Fruit fly (Drosophila melanogaster) whole organism, embryonic: ENCODE measurements around the gene Cp7Fa.

Experiments used
- B-H1 ChIP-seq: fragments of 200-800 bp; sonication (Bioruptor generic); IDR thresholded peaks from 3 replicates; pipeline ENCODE4 v1.3.6; 2022; ENCODE audit warnings: missing biosample characterization, missing genetic modification characterization
- BtbVII ChIP-seq: fragments of 200-800 bp; sonication (Bioruptor generic); optimal IDR thresholded peaks from 3 replicates; lab custom pipeline; 2017; ENCODE audit warnings: missing biosample characterization, mild to moderate bottlenecking, missing genetic modification characterization
- C15 ChIP-seq: fragments of 200-800 bp; sonication (Bioruptor generic); IDR thresholded peaks from 3 replicates; pipeline ENCODE4 v1.3.6; 2022; ENCODE audit warnings: missing biosample characterization, missing genetic modification characterization
- CG10366 ChIP-seq: fragments of 200-800 bp; sonication (Bioruptor generic); IDR thresholded peaks from 2 replicates; pipeline ENCODE4 v1.3.6; 2022; ENCODE audit warnings: missing biosample characterization, missing genetic modification characterization
- CG11247 ChIP-seq: fragments of 200-800 bp; sonication (Bioruptor generic); IDR thresholded peaks from 2 replicates; pipeline ENCODE4 v1.3.6; 2022; ENCODE audit warnings: missing biosample characterization, missing genetic modification characterization
- CG11398 ChIP-seq: fragments of 200-800 bp; sonication (Bioruptor generic); optimal IDR thresholded peaks from 2 replicates; lab custom pipeline; 2016; ENCODE audit warnings: missing biosample characterization, missing genetic modification characterization
- CG13296 ChIP-seq: fragments of 200-800 bp; sonication (Bioruptor generic); optimal IDR thresholded peaks from 3 replicates; lab custom pipeline; 2018; ENCODE audit warnings: missing biosample characterization, mild to moderate bottlenecking, missing genetic modification characterization
- CG13894 ChIP-seq: fragments of 200-800 bp; sonication (Bioruptor generic); optimal IDR thresholded peaks from 3 replicates; lab custom pipeline; 2018; ENCODE audit warnings: missing biosample characterization, mild to moderate bottlenecking, missing genetic modification characterization, moderate library complexity
- CG16813 ChIP-seq: fragments of 200-800 bp; sonication (Bioruptor generic); IDR thresholded peaks from 3 replicates; pipeline ENCODE4 v1.3.6; 2022; ENCODE audit warnings: missing biosample characterization, missing genetic modification characterization; ENCODE audit not compliant: partially characterized antibody
- CG17568 ChIP-seq: fragments of 200-800 bp; sonication (Bioruptor generic); optimal IDR thresholded peaks from 2 replicates; lab custom pipeline; 2018; ENCODE audit warnings: missing biosample characterization, mild to moderate bottlenecking, missing genetic modification characterization, moderate library complexity
- CG17612 ChIP-seq: fragments of 200-800 bp; sonication (Bioruptor generic); IDR thresholded peaks from 2 replicates; pipeline ENCODE4 v1.3.6; 2022; ENCODE audit warnings: missing biosample characterization, missing genetic modification characterization
- CG3281 ChIP-seq: fragments of 200-800 bp; sonication (Bioruptor generic); optimal IDR thresholded peaks from 3 replicates; lab custom pipeline; 2017; ENCODE audit warnings: missing biosample characterization, mild to moderate bottlenecking, missing genetic modification characterization
- CG3847 ChIP-seq: fragments of 200-800 bp; sonication (Bioruptor generic); IDR thresholded peaks from 2 replicates; pipeline ENCODE4 v1.3.6; 2022; ENCODE audit warnings: missing biosample characterization, missing genetic modification characterization
- CG42726 ChIP-seq: fragments of 200-800 bp; sonication (Bioruptor generic); IDR thresholded peaks from 2 replicates; pipeline ENCODE4 v1.3.6; 2022; ENCODE audit warnings: missing biosample characterization, missing genetic modification characterization; ENCODE audit not compliant: partially characterized antibody
- CG7271 ChIP-seq: fragments of 200-800 bp; sonication (Bioruptor generic); optimal IDR thresholded peaks from 2 replicates; lab custom pipeline; 2018; ENCODE audit warnings: missing biosample characterization, mild to moderate bottlenecking, missing genetic modification characterization, moderate library complexity
- CG7745 ChIP-seq: fragments of 200-800 bp; sonication (Bioruptor generic); optimal IDR thresholded peaks from 2 replicates; lab custom pipeline; 2018; ENCODE audit warnings: missing biosample characterization, mild to moderate bottlenecking, missing genetic modification characterization, moderate library complexity
- CG8089 ChIP-seq: fragments of 200-800 bp; sonication (Bioruptor generic); optimal IDR thresholded peaks from 3 replicates; lab custom pipeline; 2016; ENCODE audit warnings: missing biosample characterization, missing genetic modification characterization
- CG8359 ChIP-seq: fragments of 200-800 bp; sonication (Bioruptor generic); optimal IDR thresholded peaks from 2 replicates; lab custom pipeline; 2017; ENCODE audit warnings: missing biosample characterization, mild to moderate bottlenecking, missing genetic modification characterization, borderline replicate concordance
- CrebB ChIP-seq: fragments of 200-800 bp; sonication (Bioruptor generic); optimal IDR thresholded peaks from 3 replicates; lab custom pipeline; 2018; ENCODE audit warnings: missing biosample characterization, mild to moderate bottlenecking, missing genetic modification characterization
- Eip74EF ChIP-seq, 2 experiments: fragments of 200-800 bp in 1 of 2; fragments of >200 bp in 1 of 2; sonication (Bioruptor generic) in 1 of 2; optimal IDR thresholded peaks; 2 replicates each; lab custom pipeline; 2017 to 2019; ENCODE audit warnings: missing biosample characterization in 2 of 2, missing genetic modification characterization in 2 of 2, mild to moderate bottlenecking in 1 of 2, moderate library complexity in 1 of 2
- Ets65A ChIP-seq: fragments of 200-800 bp; sonication (Bioruptor generic); peaks from one replicate; lab custom pipeline; 2016; ENCODE audit warnings: missing biosample characterization, missing genetic modification characterization
- HLH3B ChIP-seq: fragments of 200-800 bp; sonication (Bioruptor generic); IDR thresholded peaks from 2 replicates; pipeline ENCODE4 v1.3.6; 2022; ENCODE audit warnings: missing biosample characterization, missing genetic modification characterization
- Hr3 ChIP-seq: fragments of 200-800 bp; sonication (Bioruptor generic); optimal IDR thresholded peaks from 3 replicates; lab custom pipeline; 2016; ENCODE audit warnings: missing biosample characterization, missing genetic modification characterization
- Myb ChIP-seq: fragments of 200-800 bp; sonication (Bioruptor generic); optimal IDR thresholded peaks from 2 replicates; lab custom pipeline; 2016; ENCODE audit warnings: missing biosample characterization, missing genetic modification characterization
- Optix ChIP-seq: fragments of 200-800 bp; sonication (Bioruptor generic); IDR thresholded peaks from 3 replicates; pipeline ENCODE4 v1.3.6; 2022; ENCODE audit warnings: missing biosample characterization, missing genetic modification characterization
- PHDP ChIP-seq: fragments of 200-800 bp; sonication (Bioruptor generic); optimal IDR thresholded peaks from 3 replicates; lab custom pipeline; 2018; ENCODE audit warnings: missing biosample characterization, mild to moderate bottlenecking, missing genetic modification characterization, moderate library complexity
- Pdp1 ChIP-seq, 2 experiments: fragments of 200-800 bp; sonication (Bioruptor generic); optimal IDR thresholded peaks; 3 replicates each; lab custom pipeline; 2016; ENCODE audit warnings: missing biosample characterization in 2 of 2, missing genetic modification characterization in 2 of 2, mild to moderate bottlenecking in 1 of 2, moderate library complexity in 1 of 2
- Stat92E ChIP-seq, 3 experiments: fragments of >200 bp in 2 of 3; fragments of 200-800 bp in 1 of 3; sonication (Bioruptor generic) in 1 of 3; optimal IDR thresholded peaks; 2 replicates each; lab custom pipeline; 2017 to 2019; ENCODE audit warnings: missing biosample characterization in 3 of 3, missing genetic modification characterization in 3 of 3, mild to moderate bottlenecking in 1 of 3, moderate library complexity in 1 of 3
- Tbp ChIP-seq: fragments of >200 bp; optimal IDR thresholded peaks from 2 replicates; lab custom pipeline; 2018; ENCODE audit warnings: missing biosample characterization, missing genetic modification characterization
- chn ChIP-seq: fragments of 200-800 bp; sonication (Bioruptor generic); optimal IDR thresholded peaks from 2 replicates; lab custom pipeline; 2016; ENCODE audit warnings: missing biosample characterization, missing genetic modification characterization
- dimm ChIP-seq: fragments of 200-800 bp; sonication (Bioruptor generic); IDR thresholded peaks from 2 replicates; pipeline ENCODE4 v1.3.6; 2022; ENCODE audit warnings: missing biosample characterization, missing genetic modification characterization
- eyg ChIP-seq: fragments of 200-800 bp; sonication (Bioruptor generic); optimal IDR thresholded peaks from 3 replicates; lab custom pipeline; 2016; ENCODE audit warnings: missing biosample characterization, missing genetic modification characterization
- fd64A ChIP-seq: fragments of 200-800 bp; sonication (Bioruptor generic); optimal IDR thresholded peaks from 3 replicates; lab custom pipeline; 2018; ENCODE audit warnings: missing biosample characterization, mild to moderate bottlenecking, missing genetic modification characterization
- gfzf ChIP-seq: fragments of 200-800 bp; sonication (Bioruptor generic); optimal IDR thresholded peaks from 2 replicates; lab custom pipeline; 2016; ENCODE audit warnings: missing biosample characterization, mild to moderate bottlenecking, missing genetic modification characterization, moderate library complexity
- jumu ChIP-seq: fragments of 200-800 bp; sonication (Bioruptor generic); optimal IDR thresholded peaks from 3 replicates; lab custom pipeline; 2016; ENCODE audit warnings: missing biosample characterization, missing genetic modification characterization
- kni ChIP-seq: fragments of 200-800 bp; sonication (Bioruptor generic); optimal IDR thresholded peaks from 3 replicates; lab custom pipeline; 2017; ENCODE audit warnings: mild to moderate bottlenecking, missing biosample characterization, missing genetic modification reagents, missing genetic modification characterization
- mirr ChIP-seq: fragments of 200-800 bp; sonication (Bioruptor generic); optimal IDR thresholded peaks from 3 replicates; lab custom pipeline; 2018; ENCODE audit warnings: missing biosample characterization, mild to moderate bottlenecking, missing genetic modification characterization
- nau ChIP-seq: fragments of 200-800 bp; sonication (Bioruptor generic); optimal IDR thresholded peaks from 3 replicates; lab custom pipeline; 2017; ENCODE audit warnings: missing biosample characterization, mild to moderate bottlenecking, missing genetic modification characterization, missing genetic modification reagents
- nerfin-2 ChIP-seq: fragments of 200-800 bp; sonication (Bioruptor generic); IDR thresholded peaks from 2 replicates; pipeline ENCODE4 v1.3.6; 2022; ENCODE audit warnings: missing biosample characterization, missing genetic modification characterization; ENCODE audit not compliant: partially characterized antibody
- nmo ChIP-seq: fragments of 200-800 bp; sonication (Bioruptor generic); optimal IDR thresholded peaks from 2 replicates; lab custom pipeline; 2018; ENCODE audit warnings: missing biosample characterization, mild to moderate bottlenecking, missing genetic modification characterization, moderate library complexity
- scrt ChIP-seq: fragments of 200-800 bp; sonication (Bioruptor generic); optimal IDR thresholded peaks from 2 replicates; lab custom pipeline; 2018; ENCODE audit warnings: missing biosample characterization, mild to moderate bottlenecking, missing genetic modification characterization, moderate library complexity
- slou ChIP-seq: fragments of 200-800 bp; sonication (Bioruptor generic); optimal IDR thresholded peaks from 3 replicates; lab custom pipeline; 2016; ENCODE audit warnings: missing biosample characterization, missing genetic modification characterization
- sob ChIP-seq: fragments of 200-800 bp; sonication (Bioruptor generic); IDR thresholded peaks from 2 replicates; pipeline ENCODE4 v1.3.6; 2022; ENCODE audit warnings: missing biosample characterization, missing genetic modification characterization
- sr ChIP-seq: fragments of 200-800 bp; sonication (Bioruptor generic); IDR thresholded peaks from 3 replicates; pipeline ENCODE4 v1.3.6; 2022; ENCODE audit warnings: missing biosample characterization, missing genetic modification characterization
- ssp ChIP-seq: fragments of 200-800 bp; sonication (Bioruptor generic); IDR thresholded peaks from 2 replicates; pipeline ENCODE4 v1.3.6; 2022; ENCODE audit warnings: missing biosample characterization, missing genetic modification characterization
- sug ChIP-seq: fragments of 200-800 bp; optimal IDR thresholded peaks from 2 replicates; lab custom pipeline; 2019; ENCODE audit warnings: missing biosample characterization, mild to moderate bottlenecking, missing genetic modification characterization, moderate library complexity
- tin ChIP-seq: fragments of 200-800 bp; sonication (Bioruptor generic); optimal IDR thresholded peaks from 3 replicates; lab custom pipeline; 2016; ENCODE audit warnings: missing biosample characterization, missing genetic modification characterization
- tna ChIP-seq: fragments of 200-800 bp; sonication (Bioruptor generic); IDR thresholded peaks from 2 replicates; pipeline ENCODE4 v1.3.6; 2022; ENCODE audit warnings: missing biosample characterization, missing genetic modification characterization; ENCODE audit not compliant: partially characterized antibody
- wor ChIP-seq: fragments of 200-800 bp; sonication (Bioruptor generic); IDR thresholded peaks from 2 replicates; pipeline ENCODE4 v1.3.6; 2022; ENCODE audit warnings: missing biosample characterization, missing genetic modification characterization
- zfh1 ChIP-seq: fragments of 200-800 bp; sonication (Bioruptor generic); IDR thresholded peaks from 3 replicates; pipeline ENCODE4 v1.3.6; 2022; ENCODE audit warnings: missing biosample characterization, missing genetic modification characterization
- zfh2 ChIP-seq: fragments of 200-800 bp; sonication (Bioruptor generic); optimal IDR thresholded peaks from 2 replicates; lab custom pipeline; 2016; ENCODE audit warnings: missing biosample characterization, missing genetic modification characterization

Gene Cp7Fa

DNA sequence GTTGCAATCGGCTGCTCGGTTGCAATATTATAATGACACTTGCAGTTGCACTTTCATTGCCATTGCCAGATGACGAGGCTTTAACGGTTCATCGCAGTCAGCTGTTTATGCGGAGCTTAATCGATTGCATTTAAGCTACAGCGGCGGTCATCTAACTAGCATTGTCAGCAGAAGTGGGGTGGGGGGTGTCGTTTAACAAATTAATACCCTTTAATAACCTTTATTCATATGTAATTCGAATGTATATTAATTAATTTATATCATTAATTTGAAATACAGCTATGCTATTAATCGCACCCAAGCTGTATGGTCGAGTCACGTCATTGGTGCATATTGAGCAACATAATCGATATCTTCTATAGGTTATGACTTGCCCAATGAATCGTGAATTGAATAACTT is 22.2 kb downstream of the Cp7Fa start (continued):
- TF ChIP-seq dimm (GFP tag; lab: Robert Waterston, UW): peak; percentile 67
- TF ChIP-seq Optix (GFP tag; lab: Robert Waterston, UW): peak; percentile 86
- TF ChIP-seq zfh2 (GFP tag; lab: Kevin White, UChicago): no peak
- TF ChIP-seq CG17612 (GFP tag; lab: Robert Waterston, UW): no peak
- peak; percentile 76 for TF ChIP-seq wor
- no peak for TF ChIP-seq CG13894 (tag; lab: Kevin White, UChicago)
- TF ChIP-seq slou (GFP tag; lab: Kevin White, UChicago): peak; percentile 39
- peak; percentile 84 for TF ChIP-seq zfh1 (GFP tag; lab: Robert Waterston, UW)
- TF ChIP-seq sr (GFP tag; lab: Robert Waterston, UW): peak; percentile 77; the same call in 2 of the 3 replicates
- TF ChIP-seq kni (GFP tag; lab: Kevin White, UChicago): no peak
- TF ChIP-seq mirr (GFP tag; lab: Kevin White, UChicago): no peak
- TF ChIP-seq C15 (GFP tag; lab: Robert Waterston, UW): no peak
- peak; percentile 74 for TF ChIP-seq PHDP (tag; lab: Kevin White, UChicago)
- TF ChIP-seq Pdp1 (GFP tag; optimal IDR thresholded peaks at IDR 0.05; lab: Kevin White, UChicago): peak; percentile 17 to 46
- no peak for TF ChIP-seq Tbp (GFP tag; lab: Kevin White, UChicago)
- peak; percentile 66 for TF ChIP-seq CG13296 (GFP tag; lab: Kevin White, UChicago)
- TF ChIP-seq B-H1 (GFP tag; lab: Robert Waterston, UW): peak; percentile 75
- no peak for TF ChIP-seq CG11398 (GFP tag; lab: Kevin White, UChicago)
- TF ChIP-seq chn (GFP tag; lab: Kevin White, UChicago): peak; percentile 0
- peak; percentile 55 for TF ChIP-seq nau (GFP tag; lab: Kevin White, UChicago)
- peak; percentile 85 for TF ChIP-seq Ets65A
- TF ChIP-seq gfzf: no peak
- peak; percentile 80 for TF ChIP-seq sob (GFP tag; lab: Robert Waterston, UW)
- no peak for TF ChIP-seq tna
- peak in 1 of 2 experiments; percentile 65 for TF ChIP-seq Eip74EF (GFP tag; optimal IDR thresholded peaks at IDR 0.05; lab: Kevin White, UChicago)
- peak; percentile 27 for TF ChIP-seq scrt
- TF ChIP-seq Hr3 (GFP tag; lab: Kevin White, UChicago): peak; percentile 43
- TF ChIP-seq CG7745 (tag; lab: Kevin White, UChicago): no peak
- peak; percentile 62 for TF ChIP-seq BtbVII
- peak; percentile 64 for TF ChIP-seq fd64A (GFP tag; lab: Kevin White, UChicago)
- TF ChIP-seq CG42726 (GFP tag; lab: Robert Waterston, UW): no peak
- TF ChIP-seq CG3281 (GFP tag; lab: Kevin White, UChicago): peak; percentile 37
- TF ChIP-seq CG11247 (GFP tag; lab: Robert Waterston, UW): peak; percentile 72
- TF ChIP-seq CG17568: peak; percentile 39
- TF ChIP-seq CG3847 (GFP tag; lab: Robert Waterston, UW): peak; percentile 61
- peak; percentile 92 for TF ChIP-seq HLH3B (GFP tag; lab: Robert Waterston, UW)
- peak; percentile 7 for TF ChIP-seq CG8089 (GFP tag; lab: Kevin White, UChicago)
- no peak for TF ChIP-seq CG16813 (GFP tag; lab: Robert Waterston, UW)
- TF ChIP-seq Myb (GFP tag; lab: Kevin White, UChicago): no peak
- peak; percentile 59 for TF ChIP-seq CG8359
- no peak for TF ChIP-seq jumu (GFP tag; lab: Kevin White, UChicago)
- TF ChIP-seq tin (GFP tag; lab: Kevin White, UChicago): peak; percentile 79
- TF ChIP-seq CG7271 (tag; lab: Kevin White, UChicago): peak; percentile 25
- TF ChIP-seq nmo (GFP tag; lab: Kevin White, UChicago): peak; percentile 78
- peak; percentile 0 for TF ChIP-seq sug (tag; lab: Kevin White, UChicago)
- peak; percentile 6 for TF ChIP-seq CrebB (tag; lab: Kevin White, UChicago)
- TF ChIP-seq nerfin-2: no peak
- TF ChIP-seq CG10366: peak; percentile 87
- peak; percentile 66 for TF ChIP-seq ssp
- TF ChIP-seq Stat92E (GFP tag; optimal IDR thresholded peaks at IDR 0.05; lab: Kevin White, UChicago): no peak
- TF ChIP-seq eyg (GFP tag; lab: Kevin White, UChicago): no peak
